ENCODE assay signal across 3 fruit fly cellular contexts in the genomic region with DNA sequence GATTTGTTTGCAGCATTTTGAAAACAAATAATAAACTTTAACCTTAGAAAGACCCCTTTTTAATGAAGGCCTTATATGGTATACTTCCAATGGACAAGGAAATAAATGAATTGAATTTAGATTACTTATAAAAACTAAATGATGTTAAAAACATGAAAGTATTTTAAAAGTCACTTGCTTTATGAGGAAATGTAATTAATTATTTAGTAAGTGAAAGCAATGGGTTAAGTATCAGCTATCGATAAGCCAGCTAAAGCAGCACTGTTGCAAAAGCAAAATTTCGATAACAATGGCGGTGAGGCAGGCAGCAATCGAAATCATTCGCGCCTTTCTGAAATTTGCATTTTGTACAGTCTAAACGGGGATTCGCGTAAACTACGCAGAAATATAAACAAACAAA.
TF ChIP-seq lines count a peak whose summit lies in the region.

Gene CG32856 (minus strand): TSS at position 183 of the 400 bp plus-strand sequence.
Gene Rbf2 (plus strand): TSS at position 278 of the 400 bp plus-strand sequence.

TF ChIP-seq in whole organism, adult, 20 proteins besides CTCF, POLR2A, EP300 and RAD21 (continued from another document):
- TF ChIP-seq CG33017 (tag; optimal IDR thresholded peaks at IDR 0.05; lab: Kevin White, UChicago), result peak; percentile 94
- no peak for TF ChIP-seq Clk (GFP tag; optimal IDR thresholded peaks at IDR 0.05; lab: Kevin White, UChicago)
- peak; percentile 64 for TF ChIP-seq Mnt (GFP tag; optimal IDR thresholded peaks at IDR 0.05; lab: Kevin White, UChicago)

TF ChIP-seq in whole organism, embryonic, 481 proteins besides CTCF, POLR2A, EP300 and RAD21 (continued from another document and continues in another):
- TF ChIP-seq CG9727 (GFP tag; optimal IDR thresholded peaks at IDR 0.05; lab: Kevin White, UChicago) (no peak), Gug (GFP tag; IDR thresholded peaks at IDR 0.05; lab: Robert Waterston, UW) (no peak), slou (GFP tag; optimal IDR thresholded peaks at IDR 0.05; lab: Kevin White, UChicago) (peak; percentile 74), Deaf1 (tag; optimal IDR thresholded peaks at IDR 0.05; lab: Kevin White, UChicago) (no peak), zfh1 (GFP tag; IDR thresholded peaks at IDR 0.05; lab: Robert Waterston, UW) (no peak), CG12155 (GFP tag; optimal IDR thresholded peaks at IDR 0.05; lab: Kevin White, UChicago) (peak; percentile 88), sug (tag; optimal IDR thresholded peaks at IDR 0.05; lab: Kevin White, UChicago) (peak; percentile 90), H2.0 (GFP tag; IDR thresholded peaks at IDR 0.05; lab: Robert Waterston, UW) (peak; percentile 86), chif (GFP tag; optimal IDR thresholded peaks at IDR 0.05; lab: Kevin White, UChicago) (peak in 1 of 2 experiments; percentile 69), mld (GFP tag; IDR thresholded peaks at IDR 0.05; lab: Robert Waterston, UW; ENCODE audit: partially characterized antibody) (peak; percentile 87), CG31224 (GFP tag; IDR thresholded peaks at IDR 0.05; lab: Robert Waterston, UW) (no peak), salm (tag; optimal IDR thresholded peaks at IDR 0.05; lab: Kevin White, UChicago) (peak; percentile 75), ranshi (GFP tag; IDR thresholded peaks at IDR 0.05; lab: Robert Waterston, UW) (peak; percentile 69), CG7928 (GFP tag; optimal IDR thresholded peaks at IDR 0.05; lab: Kevin White, UChicago) (no peak), Doc3 (GFP tag; IDR thresholded peaks at IDR 0.05; lab: Robert Waterston, UW; ENCODE audit: partially characterized antibody) (peak; percentile 48; the same call in 1 of the 3 replicates), sd (tag; optimal IDR thresholded peaks at IDR 0.05; lab: Kevin White, UChicago) (no peak), ase (GFP tag; IDR thresholded peaks at IDR 0.05; lab: Robert Waterston, UW) (no peak), Poxn (GFP tag; IDR thresholded peaks at IDR 0.05; lab: Robert Waterston, UW) (no peak), otp (GFP tag; IDR thresholded peaks at IDR 0.05; lab: Robert Waterston, UW) (no peak; the same call in 2 of the 3 replicates), CG4282 (GFP tag; optimal IDR thresholded peaks at IDR 0.05; lab: Kevin White, UChicago) (no peak), CG11560 (tag; IDR thresholded peaks at IDR 0.05; lab: Robert Waterston, UW) (no peak), stwl (tag; optimal IDR thresholded peaks at IDR 0.05; lab: Kevin White, UChicago) (peak; percentile 82), lilli (GFP tag; optimal IDR thresholded peaks at IDR 0.05; lab: Kevin White, UChicago) (peak; percentile 88), rib (GFP tag; IDR thresholded peaks at IDR 0.05; lab: Robert Waterston, UW) (no peak), CG17568 (GFP tag; optimal IDR thresholded peaks at IDR 0.05; lab: Kevin White, UChicago) (no peak), YL-1 (GFP tag; optimal IDR thresholded peaks at IDR 0.05; lab: Kevin White, UChicago) (peak; percentile 72), CG10366 (GFP tag; IDR thresholded peaks at IDR 0.05; lab: Robert Waterston, UW) (peak; percentile 80), HLH54F (GFP tag; optimal IDR thresholded peaks at IDR 0.05; lab: Kevin White, UChicago) (peak; percentile 85), GATAe (GFP tag; conservative IDR thresholded peaks at IDR 0.05; lab: Robert Waterston, UW) (no peak), CG3407 (GFP tag; optimal IDR thresholded peaks at IDR 0.05; lab: Kevin White, UChicago) (no peak), Tbp (GFP tag; optimal IDR thresholded peaks at IDR 0.05; lab: Kevin White, UChicago) (no peak), NfI (GFP tag; optimal IDR thresholded peaks at IDR 0.05; lab: Kevin White, UChicago) (peak; percentile 84), CG16779 (GFP tag; IDR thresholded peaks at IDR 0.05; lab: Robert Waterston, UW) (no peak), CG1602 (GFP tag; optimal IDR thresholded peaks at IDR 0.05; lab: Kevin White, UChicago) (peak; percentile 84), CG15479 (GFP tag; optimal IDR thresholded peaks at IDR 0.05; lab: Kevin White, UChicago) (peak; percentile 13), Bgb (GFP tag; IDR thresholded peaks at IDR 0.05; lab: Robert Waterston, UW; ENCODE audit: partially characterized antibody) (peak; percentile 84), insv (GFP tag; optimal IDR thresholded peaks at IDR 0.05; lab: Kevin White, UChicago) (peak in 1 of 2 experiments; percentile 39), Rfx (GFP tag; IDR thresholded peaks at IDR 0.05; lab: Robert Waterston, UW) (peak; percentile 75), Camta (GFP tag; optimal IDR thresholded peaks at IDR 0.05; lab: Kevin White, UChicago) (peak; percentile 81), CG31365 (tag; optimal IDR thresholded peaks at IDR 0.05; lab: Kevin White, UChicago) (no peak), cato (GFP tag; optimal IDR thresholded peaks at IDR 0.05; lab: Kevin White, UChicago; ENCODE audit: borderline replicate concordance) (peak; percentile 38), CG7745 (tag; optimal IDR thresholded peaks at IDR 0.05; lab: Kevin White, UChicago) (no peak), disco-r (GFP tag; optimal IDR thresholded peaks at IDR 0.05; lab: Kevin White, UChicago) (peak; percentile 46), CG13894 (tag; optimal IDR thresholded peaks at IDR 0.05; lab: Kevin White, UChicago) (peak; percentile 82), psq (GFP tag; optimal IDR thresholded peaks at IDR 0.05; lab: Kevin White, UChicago) (peak; percentile 46), zen2 (GFP tag; IDR thresholded peaks at IDR 0.05; lab: Robert Waterston, UW; ENCODE audit: partially characterized antibody) (peak; percentile 82), CG10274 (GFP tag; optimal IDR thresholded peaks at IDR 0.05; lab: Kevin White, UChicago) (no peak), chn (GFP tag; optimal IDR thresholded peaks at IDR 0.05; lab: Kevin White, UChicago) (peak; percentile 80), row (GFP tag; IDR thresholded peaks at IDR 0.05; lab: Robert Waterston, UW) (peak; percentile 95), CG12942 (GFP tag; optimal IDR thresholded peaks at IDR 0.05; lab: Kevin White, UChicago) (peak; percentile 80), CG8290 (GFP tag; optimal IDR thresholded peaks at IDR 0.05; lab: Kevin White, UChicago) (peak; percentile 59), CG8290 (tag; optimal IDR thresholded peaks at IDR 0.05; lab: Kevin White, UChicago) (peak in 1 of 2 experiments; percentile 82), h (optimal IDR thresholded peaks at IDR 0.05; lab: Kevin White, UChicago) (no peak), ci (GFP tag; IDR thresholded peaks at IDR 0.05; lab: Robert Waterston, UW) (no peak; the same call in 2 of the 3 replicates), Kr (GFP tag; optimal IDR thresholded peaks at IDR 0.05; lab: Kevin White, UChicago) (peak; percentile 27), pum (GFP tag; optimal IDR thresholded peaks at IDR 0.05; lab: Kevin White, UChicago) (peak; percentile 77), CG8478 (optimal IDR thresholded peaks at IDR 0.05; lab: Kevin White, UChicago) (no peak), C15 (GFP tag; IDR thresholded peaks at IDR 0.05; lab: Robert Waterston, UW) (no peak), Stat92E (GFP tag; optimal IDR thresholded peaks at IDR 0.05; lab: Kevin White, UChicago) (peak in 1 of 3 experiments; percentile 0), ro (GFP tag; IDR thresholded peaks at IDR 0.05; lab: Robert Waterston, UW) (no peak), CG33557 (GFP tag; optimal IDR thresholded peaks at IDR 0.05; lab: Kevin White, UChicago) (peak; percentile 80)

TF ChIP-seq in whole organism, prepupa, 60 proteins besides CTCF, POLR2A, EP300 and RAD21 (continued from another document):
- TF ChIP-seq cyc (GFP tag; optimal IDR thresholded peaks at IDR 0.05; lab: Kevin White, UChicago) (peak; percentile 67), Hr39 (GFP tag; optimal IDR thresholded peaks at IDR 0.05; lab: Kevin White, UChicago) (peak; percentile 93), CG11762 (GFP tag; optimal IDR thresholded peaks at IDR 0.05; lab: Kevin White, UChicago; ENCODE audit: insufficient read depth) (no peak), CG10631 (GFP tag; optimal IDR thresholded peaks at IDR 0.05; lab: Kevin White, UChicago) (peak; percentile 92), Lpt (GFP tag; optimal IDR thresholded peaks at IDR 0.05; lab: Kevin White, UChicago) (no peak), Smox (GFP tag; optimal IDR thresholded peaks at IDR 0.05; lab: Kevin White, UChicago) (peak; percentile 92), CG11294 (GFP tag; IDR thresholded peaks at IDR 0.05; lab: Robert Waterston, UW) (no peak), Eip93F (GFP tag; optimal IDR thresholded peaks at IDR 0.05; lab: Kevin White, UChicago) (no peak), CG10669 (GFP tag; optimal IDR thresholded peaks at IDR 0.05; lab: Kevin White, UChicago) (no peak), fd85E (GFP tag; optimal IDR thresholded peaks at IDR 0.05; lab: Kevin White, UChicago) (no peak), CG4318 (GFP tag; optimal IDR thresholded peaks at IDR 0.05; lab: Kevin White, UChicago) (no peak), Sox102F (GFP tag; optimal IDR thresholded peaks at IDR 0.05; lab: Kevin White, UChicago) (peak; percentile 85), CG1621 (tag; optimal IDR thresholded peaks at IDR 0.05; lab: Kevin White, UChicago) (no peak), dac (GFP tag; optimal IDR thresholded peaks at IDR 0.05; lab: Kevin White, UChicago) (peak; percentile 65), CG8119 (GFP tag; IDR thresholded peaks at IDR 0.05; lab: Robert Waterston, UW) (peak; percentile 89), CG6808 (GFP tag; optimal IDR thresholded peaks at IDR 0.05; lab: Kevin White, UChicago) (no peak), Ets21C (GFP tag; optimal IDR thresholded peaks at IDR 0.05; lab: Kevin White, UChicago) (peak; percentile 90), eg (GFP tag; IDR thresholded peaks at IDR 0.05; lab: Robert Waterston, UW) (no peak; the same call in 2 of the 3 replicates), CG9139 (GFP tag; optimal IDR thresholded peaks at IDR 0.05; lab: Kevin White, UChicago) (peak; percentile 50), OdsH (GFP tag; optimal IDR thresholded peaks at IDR 0.05; lab: Kevin White, UChicago) (peak; percentile 93), net (GFP tag; optimal IDR thresholded peaks at IDR 0.05; lab: Kevin White, UChicago) (peak; percentile 87), vri (GFP tag; optimal IDR thresholded peaks at IDR 0.05; lab: Kevin White, UChicago) (no peak), CG6276 (GFP tag; optimal IDR thresholded peaks at IDR 0.05; lab: Kevin White, UChicago) (no peak), CG7368 (GFP tag; optimal IDR thresholded peaks at IDR 0.05; lab: Kevin White, UChicago) (no peak), spab (GFP tag; optimal IDR thresholded peaks at IDR 0.05; lab: Kevin White, UChicago) (peak; percentile 61), CG34406 (GFP tag; optimal IDR thresholded peaks at IDR 0.05; lab: Kevin White, UChicago) (peak; percentile 89), Gug (GFP tag; IDR thresholded peaks at IDR 0.05; lab: Robert Waterston, UW) (no peak), Hr38 (GFP tag; optimal IDR thresholded peaks at IDR 0.05; lab: Kevin White, UChicago) (no peak), CG8632 (GFP tag; optimal IDR thresholded peaks at IDR 0.05; lab: Kevin White, UChicago) (peak; percentile 88), CG16779 (tag; optimal IDR thresholded peaks at IDR 0.05; lab: Kevin White, UChicago) (peak; percentile 60), fkh (GFP tag; optimal IDR thresholded peaks at IDR 0.05; lab: Kevin White, UChicago) (no peak), CG32006 (GFP tag; optimal IDR thresholded peaks at IDR 0.05; lab: Kevin White, UChicago) (no peak), CG6792 (GFP tag; optimal IDR thresholded peaks at IDR 0.05; lab: Kevin White, UChicago) (peak; percentile 84), Met (GFP tag; optimal IDR thresholded peaks at IDR 0.05; lab: Kevin White, UChicago) (peak; percentile 93), pdm3 (GFP tag; optimal IDR thresholded peaks at IDR 0.05; lab: Kevin White, UChicago) (peak; percentile 94), fd59A (GFP tag; optimal IDR thresholded peaks at IDR 0.05; lab: Kevin White, UChicago) (peak; percentile 74), Blimp-1 (GFP tag; optimal IDR thresholded peaks at IDR 0.05; lab: Kevin White, UChicago) (no peak), CG3919 (GFP tag; optimal IDR thresholded peaks at IDR 0.05; lab: Kevin White, UChicago) (no peak), salr (GFP tag; optimal IDR thresholded peaks at IDR 0.05; lab: Kevin White, UChicago) (no peak), Eip75B (GFP tag; optimal IDR thresholded peaks at IDR 0.05; lab: Kevin White, UChicago) (peak; percentile 78), dsx (GFP tag; optimal IDR thresholded peaks at IDR 0.05; lab: Kevin White, UChicago; ENCODE audit: poor library complexity, severe bottlenecking) (peak; percentile 91), CG15336 (GFP tag; IDR thresholded peaks at IDR 0.05; lab: Robert Waterston, UW) (peak; percentile 90)
